Fruit fly (Drosophila melanogaster) whole organism: ENCODE results near the gene Tom40.

Experiments used
- CG8478 ChIP-seq: fragments of >200 bp; optimal IDR thresholded peaks from 2 replicates; lab custom pipeline; 2018; ENCODE audit warnings: inconsistent platforms
- Dll ChIP-seq: fragments of >200 bp; optimal IDR thresholded peaks from 2 replicates; lab custom pipeline; 2017
- EcR ChIP-seq, 2 experiments: fragments of >200 bp; optimal IDR thresholded peaks; 2 replicates each; lab custom pipeline; 2017; ENCODE audit warnings: missing biosample characterization in 2 of 2, missing genetic modification characterization in 2 of 2, missing genetic modification reagents in 2 of 2
- pan ChIP-seq: fragments of >200 bp; optimal IDR thresholded peaks from 2 replicates; lab custom pipeline; 2017
- psq ChIP-seq: fragments of >200 bp; optimal IDR thresholded peaks from 2 replicates; lab custom pipeline; 2017
- usp ChIP-seq: fragments of >200 bp; optimal IDR thresholded peaks from 2 replicates; lab custom pipeline; 2017; ENCODE audit warnings: missing biosample characterization, missing genetic modification characterization, mixed read lengths

The Tom40 gene

dm6 chrX:7728251-7729164 is 8.2 kb upstream of the Tom40 start, which contains the start of the genes NELF-B and CG12155:
TSS of gene NELF-B (minus strand) at chrX:7728361.
TSS of gene CG12155 (plus strand) at chrX:7728755.
- TF ChIP-seq psq (lab: Kevin White, UChicago) (no peak), CG8478 (lab: Kevin White, UChicago) (no peak), EcR (GFP tag; optimal IDR thresholded peaks at IDR 0.05; lab: Kevin White, UChicago) (no peak), Dll (lab: Kevin White, UChicago) (no peak), pan (lab: Kevin White, UChicago) (no peak), usp (no peak)

dm6 chrX:7734131-7734930 is 2.4 kb upstream of the Tom40 start, which contains the start of the genes Pdp and Rab39:
TSS of gene Pdp (minus strand) at chrX:7734651.
TSS of gene Rab39 (plus strand) at chrX:7734923.
- TF ChIP-seq CG8478 (lab: Kevin White, UChicago) (no peak), usp (no peak)

dm6 chrX:7735262-7735661 is 1.4 kb upstream of the Tom40 start:
- TF ChIP-seq CG8478 (lab: Kevin White, UChicago): no peak
- no peak for TF ChIP-seq usp
- no peak for TF ChIP-seq EcR (GFP tag; optimal IDR thresholded peaks at IDR 0.05; lab: Kevin White, UChicago)
- no peak for TF ChIP-seq Dll (lab: Kevin White, UChicago)

- TF ChIP-seq EcR (GFP tag; optimal IDR thresholded peaks at IDR 0.05; lab: Kevin White, UChicago) (no peak), usp (no peak), CG8478 (lab: Kevin White, UChicago) (no peak), Dll (lab: Kevin White, UChicago) (no peak), psq (lab: Kevin White, UChicago) (no peak), pan (lab: Kevin White, UChicago) (no peak)
These were observed 571 bp downstream of the Tom40 start for dm6 chrX:7737156-7737771.

dm6 chrX:7744036-7744435 is 7.3 kb downstream of the Tom40 start:
- TF ChIP-seq usp (no peak), psq (lab: Kevin White, UChicago) (no peak), EcR (GFP tag; optimal IDR thresholded peaks at IDR 0.05; lab: Kevin White, UChicago) (no peak), pan (lab: Kevin White, UChicago) (no peak), CG8478 (lab: Kevin White, UChicago) (no peak), Dll (lab: Kevin White, UChicago) (no peak)

dm6 chrX:7746342-7746741 is 9.6 kb downstream of the Tom40 start:
- TF ChIP-seq Dll (lab: Kevin White, UChicago): no peak
- no peak for TF ChIP-seq usp

dm6 chrX:7764682-7765081 is 28.0 kb downstream of the Tom40 start, which contains the start of gene Ir7a:
TSS of gene Ir7a (plus strand) at chrX:7764982.
- TF ChIP-seq CG8478 (lab: Kevin White, UChicago) (no peak), usp (no peak), Dll (lab: Kevin White, UChicago) (no peak), pan (lab: Kevin White, UChicago) (no peak), psq (lab: Kevin White, UChicago) (no peak), EcR (GFP tag; optimal IDR thresholded peaks at IDR 0.05; lab: Kevin White, UChicago) (no peak)

- TF ChIP-seq psq (lab: Kevin White, UChicago) (no peak), usp (no peak)
These were observed 31.6 kb downstream of the Tom40 start, which contains the start of gene CG34338 for dm6 chrX:7768147-7768787. TSS of gene CG34338 (plus strand) at chrX:7768737.

- no peak for TF ChIP-seq psq (lab: Kevin White, UChicago)
These were observed 41.2 kb downstream of the Tom40 start, which contains the start of gene CG32718 for dm6 chrX:7777905-7778304. TSS of gene CG32718 (plus strand) at chrX:7778205.
